Worm (Caenorhabditis elegans): ENCODE data around the gene F44D12.8.
A peak's percentile ranks its signal among the peaks of the same experiment; 100 is the strongest.

ce11 chrIV:10062728-10063127, 39.6 kb downstream of the F44D12.8 start, which contains the start of gene ipla-7:
- no peak for TF ChIP-seq nhr-237 (tag; optimal IDR thresholded peaks at IDR 0.05)
- TF ChIP-seq fos-1 (tag; optimal IDR thresholded peaks at IDR 0.05) = peak; percentile 62
- no peak for TF ChIP-seq Y55F3AM.14 (GFP tag; optimal IDR thresholded peaks at IDR 0.05)
- no peak for TF ChIP-seq skn-1 (tag; optimal IDR thresholded peaks at IDR 0.05)
- TF ChIP-seq aly-2 (tag; optimal IDR thresholded peaks at IDR 0.05) = no peak
- TF ChIP-seq lsy-2 (tag; optimal IDR thresholded peaks at IDR 0.05) = peak in 1 of 2 experiments; percentile 21
- no peak for TF ChIP-seq nhr-10 (tag; optimal IDR thresholded peaks at IDR 0.05)
- no peak for TF ChIP-seq unc-39 (tag; optimal IDR thresholded peaks at IDR 0.05)
- TF ChIP-seq nhr-129 (tag; optimal IDR thresholded peaks at IDR 0.05) = peak; percentile 11
- TF ChIP-seq egl-27 (tag; optimal IDR thresholded peaks at IDR 0.05) = no peak
